Worm (Caenorhabditis elegans) whole organism, young adult: ENCODE results near the gene M01H9.4.

ENCODE experiments used
- F33H1.4 ChIP-seq: fragments of 200-800 bp; sonication (Bioruptor generic); IDR thresholded peaks from 2 replicates; pipeline ENCODE4 v1.3.6; 2022; ENCODE audit warnings: missing genetic modification reagents, missing genetic modification characterization, missing compliant biosample characterization
- ZK185.1 ChIP-seq: sonication (generic microtip); optimal IDR thresholded peaks from 2 replicates; lab custom pipeline; 2016; ENCODE audit warnings: mild to moderate bottlenecking, missing genetic modification characterization, missing compliant biosample characterization; ENCODE audit not compliant: poor library complexity, severe bottlenecking
- ceh-91 ChIP-seq: fragments of 200-800 bp; sonication (Bioruptor generic); IDR thresholded peaks from 2 replicates; pipeline ENCODE4 v1.3.6; 2022; ENCODE audit warnings: missing genetic modification reagents, missing genetic modification characterization, missing compliant biosample characterization
- hrde-1 ChIP-seq: sonication (generic microtip); optimal IDR thresholded peaks from 2 replicates; lab custom pipeline; 2016; ENCODE audit warnings: missing genetic modification characterization, mild to moderate bottlenecking, missing compliant biosample characterization, moderate library complexity, missing genotype, missing genetic modification reagents, borderline replicate concordance
- madf-8 ChIP-seq: fragments of 200-800 bp; sonication (Bioruptor generic); conservative IDR thresholded peaks from 2 replicates; pipeline ENCODE4 v1.3.6; 2022; ENCODE audit warnings: missing genetic modification reagents, missing genetic modification characterization, missing compliant biosample characterization
- nfyb-1 ChIP-seq: fragments of 200-800 bp; sonication (Bioruptor generic); IDR thresholded peaks from 2 replicates; pipeline ENCODE4 v1.3.6; 2022; ENCODE audit warnings: missing genetic modification reagents, missing genetic modification characterization, missing compliant biosample characterization
- pbrm-1 ChIP-seq: fragments of 200-800 bp; sonication (Bioruptor generic); IDR thresholded peaks from 2 replicates; pipeline ENCODE4 v1.3.6; 2022; ENCODE audit warnings: missing genetic modification reagents, missing genetic modification characterization, missing compliant biosample characterization
- pha-4 ChIP-seq: fragments of 150-350 bp; sonication (generic microtip); optimal IDR thresholded peaks from 2 replicates; lab custom pipeline; 2014; ENCODE audit warnings: missing biosample characterization, missing genetic modification reagents, missing genetic modification characterization
- rec-8 ChIP-seq, 2 experiments: sonication (generic microtip); optimal IDR thresholded peaks; 2 replicates each; lab custom pipeline; 2016; ENCODE audit warnings: mild to moderate bottlenecking in 2 of 2, missing genetic modification characterization in 2 of 2, missing genetic modification reagents in 2 of 2, missing genotype in 2 of 2, missing biosample characterization in 1 of 2, missing compliant biosample characterization in 1 of 2, moderate library complexity in 1 of 2
- unc-130 ChIP-seq: sonication (generic microtip); optimal IDR thresholded peaks from 2 replicates; lab custom pipeline; 2016; ENCODE audit warnings: missing genetic modification reagents, missing genetic modification characterization, missing compliant biosample characterization
- ztf-6 ChIP-seq: fragments of 200-800 bp; sonication (Bioruptor generic); IDR thresholded peaks from 2 replicates; pipeline ENCODE4 v1.3.6; 2022; ENCODE audit warnings: missing genetic modification reagents, missing genetic modification characterization, missing compliant biosample characterization

- TF ChIP-seq ZK185.1 (tag; lab: Kevin White, UChicago) = no peak
- TF ChIP-seq unc-130 = no peak
- TF ChIP-seq hrde-1 (tag; lab: Kevin White, UChicago) = no peak
- no peak for TF ChIP-seq ceh-91 (GFP tag; lab: Robert Waterston, UW)
- no peak for TF ChIP-seq pbrm-1
- TF ChIP-seq F33H1.4 (GFP tag; lab: Robert Waterston, UW) = no peak
- no peak for TF ChIP-seq madf-8 (GFP tag; lab: Robert Waterston, UW)
- no peak for TF ChIP-seq nfyb-1 (GFP tag; lab: Robert Waterston, UW)
- no peak for TF ChIP-seq rec-8 (tag; optimal IDR thresholded peaks at IDR 0.05; lab: Kevin White, UChicago)
- no peak for TF ChIP-seq pha-4 (tag; lab: Kevin White, UChicago)
- no peak for TF ChIP-seq ztf-6 (GFP tag; lab: Robert Waterston, UW)
Measured at ce11 chrIV:4437825-4438224, 44.9 kb downstream of the M01H9.4 start.
